In genomic region chr3L:20140589-20141207, dm6 we compare ENCODE assay signal across 1 fruit fly cellular context.
TF ChIP-seq lines count a peak whose summit lies in the region.

TSS of gene CG7328 (minus strand) at chr3L:20140607.

TF ChIP-seq in whole organism, embryonic, 481 proteins besides CTCF, POLR2A, EP300 and RAD21 (continued from another document and continues in another):
- TF ChIP-seq schlank (tag; optimal IDR thresholded peaks at IDR 0.05; lab: Kevin White, UChicago) (peak; percentile 56), CG4360 (GFP tag; IDR thresholded peaks at IDR 0.05; lab: Robert Waterston, UW) (no peak), CG31441 (GFP tag; IDR thresholded peaks at IDR 0.05; lab: Robert Waterston, UW) (no peak), CG10979 (tag; optimal IDR thresholded peaks at IDR 0.05; lab: Kevin White, UChicago) (no peak), CG4617 (GFP tag; optimal IDR thresholded peaks at IDR 0.05; lab: Kevin White, UChicago; ENCODE audit: borderline replicate concordance) (no peak), CG12155 (GFP tag; optimal IDR thresholded peaks at IDR 0.05; lab: Kevin White, UChicago) (no peak), chn (GFP tag; optimal IDR thresholded peaks at IDR 0.05; lab: Kevin White, UChicago) (no peak), az2 (GFP tag; optimal IDR thresholded peaks at IDR 0.05; lab: Kevin White, UChicago) (peak; percentile 41), CG12236 (GFP tag; optimal IDR thresholded peaks at IDR 0.05; lab: Kevin White, UChicago) (peak; percentile 7), CG3163 (GFP tag; optimal IDR thresholded peaks at IDR 0.05; lab: Kevin White, UChicago) (no peak), chm (GFP tag; IDR thresholded peaks at IDR 0.05; lab: Robert Waterston, UW) (no peak), H15 (GFP tag; IDR thresholded peaks at IDR 0.05; lab: Robert Waterston, UW) (no peak), luna (GFP tag; optimal IDR thresholded peaks at IDR 0.05; lab: Kevin White, UChicago) (no peak), CG10462 (GFP tag; optimal IDR thresholded peaks at IDR 0.05; lab: Kevin White, UChicago) (no peak), Deaf1 (tag; optimal IDR thresholded peaks at IDR 0.05; lab: Kevin White, UChicago) (no peak), grau (tag; optimal IDR thresholded peaks at IDR 0.05; lab: Kevin White, UChicago) (peak; percentile 98), CG9932 (GFP tag; IDR thresholded peaks at IDR 0.05; lab: Robert Waterston, UW) (peak; percentile 75), sna (GFP tag; IDR thresholded peaks at IDR 0.05; lab: Robert Waterston, UW; ENCODE audit: partially characterized antibody) (no peak), zfh2 (GFP tag; optimal IDR thresholded peaks at IDR 0.05; lab: Kevin White, UChicago) (peak; percentile 39), HLH3B (GFP tag; IDR thresholded peaks at IDR 0.05; lab: Robert Waterston, UW) (peak; percentile 6; the same call in 1 of the 2 replicates), CG3847 (GFP tag; IDR thresholded peaks at IDR 0.05; lab: Robert Waterston, UW) (peak; percentile 54), NC2β (GFP tag; optimal IDR thresholded peaks at IDR 0.05; lab: Kevin White, UChicago) (no peak), HmgZ (tag; optimal IDR thresholded peaks at IDR 0.05; lab: Kevin White, UChicago) (peak; percentile 64), Dbx (GFP tag; IDR thresholded peaks at IDR 0.05; lab: Robert Waterston, UW) (0 out of 3 replicates have a peak, but pooled peaks have one; percentile 8), sug (tag; optimal IDR thresholded peaks at IDR 0.05; lab: Kevin White, UChicago) (no peak), CG13287 (GFP tag; IDR thresholded peaks at IDR 0.05; lab: Robert Waterston, UW; ENCODE audit: partially characterized antibody) (no peak), CG11696 (GFP tag; IDR thresholded peaks at IDR 0.05; lab: Robert Waterston, UW) (no peak), sob (GFP tag; IDR thresholded peaks at IDR 0.05; lab: Robert Waterston, UW) (peak; percentile 52), abd-A (tag; optimal IDR thresholded peaks at IDR 0.05; lab: Kevin White, UChicago) (no peak), ERR (GFP tag; optimal IDR thresholded peaks at IDR 0.05; lab: Kevin White, UChicago) (no peak), gce (GFP tag; IDR thresholded peaks at IDR 0.05; lab: Robert Waterston, UW) (peak; percentile 11; the same call in 1 of the 3 replicates), CG18619 (GFP tag; optimal IDR thresholded peaks at IDR 0.05; lab: Kevin White, UChicago) (peak; percentile 55), unpg (GFP tag; optimal IDR thresholded peaks at IDR 0.05; lab: Kevin White, UChicago) (no peak), CG32767 (GFP tag; IDR thresholded peaks at IDR 0.05; lab: Robert Waterston, UW) (peak; percentile 39; the same call in 1 of the 2 replicates), stc (GFP tag; IDR thresholded peaks at IDR 0.05; lab: Robert Waterston, UW) (no peak), CG17912 (GFP tag; optimal IDR thresholded peaks at IDR 0.05; lab: Kevin White, UChicago) (peak; percentile 53), CG2116 (GFP tag; optimal IDR thresholded peaks at IDR 0.05; lab: Kevin White, UChicago) (peak; percentile 3), hth (optimal IDR thresholded peaks at IDR 0.05; lab: Kevin White, UChicago) (no peak), dan (GFP tag; IDR thresholded peaks at IDR 0.05; lab: Robert Waterston, UW) (no peak), sima (GFP tag; optimal IDR thresholded peaks at IDR 0.05; lab: Kevin White, UChicago) (no peak), B-H1 (GFP tag; IDR thresholded peaks at IDR 0.05; lab: Robert Waterston, UW) (no peak), bbx (GFP tag; IDR thresholded peaks at IDR 0.05; lab: Robert Waterston, UW; ENCODE audit: partially characterized antibody) (no peak), Awh (GFP tag; IDR thresholded peaks at IDR 0.05; lab: Robert Waterston, UW) (no peak), psq (GFP tag; optimal IDR thresholded peaks at IDR 0.05; lab: Kevin White, UChicago) (no peak), zfh1 (GFP tag; IDR thresholded peaks at IDR 0.05; lab: Robert Waterston, UW) (no peak), Dip3 (GFP tag; optimal IDR thresholded peaks at IDR 0.05; lab: Kevin White, UChicago) (peak; percentile 63), NK7.1 (GFP tag; optimal IDR thresholded peaks at IDR 0.05; lab: Kevin White, UChicago) (no peak), CG18599 (GFP tag; optimal IDR thresholded peaks at IDR 0.05; lab: Kevin White, UChicago) (peak; percentile 66), dysf (GFP tag; IDR thresholded peaks at IDR 0.05; lab: Robert Waterston, UW) (peak; percentile 56; the same call in 2 of the 3 replicates), tio (GFP tag; optimal IDR thresholded peaks at IDR 0.05; lab: Kevin White, UChicago) (no peak), fd3F (GFP tag; optimal IDR thresholded peaks at IDR 0.05; lab: Kevin White, UChicago) (peak; percentile 71), otp (GFP tag; IDR thresholded peaks at IDR 0.05; lab: Robert Waterston, UW) (0 out of 3 replicates have a peak, but pooled peaks have one; percentile 25), CG8089 (GFP tag; optimal IDR thresholded peaks at IDR 0.05; lab: Kevin White, UChicago) (no peak), CG2678 (tag; optimal IDR thresholded peaks at IDR 0.05; lab: Kevin White, UChicago) (no peak), crc (GFP tag; optimal IDR thresholded peaks at IDR 0.05; lab: Kevin White, UChicago) (peak; percentile 6), Aef1 (GFP tag; IDR thresholded peaks at IDR 0.05; lab: Robert Waterston, UW) (no peak; the same call in 2 of the 3 replicates), nmo (GFP tag; optimal IDR thresholded peaks at IDR 0.05; lab: Kevin White, UChicago) (peak; percentile 65), BtbVII (GFP tag; optimal IDR thresholded peaks at IDR 0.05; lab: Kevin White, UChicago) (no peak), CG7839 (tag; optimal IDR thresholded peaks at IDR 0.05; lab: Kevin White, UChicago) (no peak), CG11456 (GFP tag; IDR thresholded peaks at IDR 0.05; lab: Robert Waterston, UW) (0 out of 3 replicates have a peak, but pooled peaks have one; percentile 54), grn (GFP tag; optimal IDR thresholded peaks at IDR 0.05; lab: Kevin White, UChicago) (peak; percentile 78), Rfx (GFP tag; IDR thresholded peaks at IDR 0.05; lab: Robert Waterston, UW) (peak; percentile 71), pum (GFP tag; optimal IDR thresholded peaks at IDR 0.05; lab: Kevin White, UChicago) (no peak), CG14667 (GFP tag; IDR thresholded peaks at IDR 0.05; lab: Robert Waterston, UW) (0 out of 2 replicates have a peak, but pooled peaks have one; percentile 9), Xrp1 (GFP tag; IDR thresholded peaks at IDR 0.05; lab: Robert Waterston, UW) (peak; percentile 35; the same call in 1 of the 2 replicates), ara (GFP tag; IDR thresholded peaks at IDR 0.05; lab: Robert Waterston, UW) (no peak), CG17612 (GFP tag; IDR thresholded peaks at IDR 0.05; lab: Robert Waterston, UW) (no peak), CG14014 (GFP tag; IDR thresholded peaks at IDR 0.05; lab: Robert Waterston, UW) (peak; percentile 64; the same call in 1 of the 2 replicates), NfI (GFP tag; optimal IDR thresholded peaks at IDR 0.05; lab: Kevin White, UChicago) (peak; percentile 53), lab (GFP tag; optimal IDR thresholded peaks at IDR 0.05; lab: Kevin White, UChicago) (no peak), vfl (GFP tag; optimal IDR thresholded peaks at IDR 0.05; lab: Kevin White, UChicago) (no peak), zf30C (GFP tag; optimal IDR thresholded peaks at IDR 0.05; lab: Kevin White, UChicago) (no peak), CG13894 (tag; optimal IDR thresholded peaks at IDR 0.05; lab: Kevin White, UChicago) (no peak), Mes4 (GFP tag; optimal IDR thresholded peaks at IDR 0.05; lab: Kevin White, UChicago) (peak; percentile 21), D19A (tag; optimal IDR thresholded peaks at IDR 0.05; lab: Kevin White, UChicago) (no peak), CrebB (tag; optimal IDR thresholded peaks at IDR 0.05; lab: Kevin White, UChicago) (peak; percentile 34), Chrac-16 (GFP tag; optimal IDR thresholded peaks at IDR 0.05; lab: Kevin White, UChicago) (peak; percentile 56), CG10654 (GFP tag; optimal IDR thresholded peaks at IDR 0.05; lab: Kevin White, UChicago) (peak; percentile 8), lov (optimal IDR thresholded peaks at IDR 0.05; lab: Kevin White, UChicago) (no peak), lov (GFP tag; IDR thresholded peaks at IDR 0.05; lab: Robert Waterston, UW) (no peak), klu (GFP tag; IDR thresholded peaks at IDR 0.05; lab: Robert Waterston, UW) (no peak), CG34376 (GFP tag; optimal IDR thresholded peaks at IDR 0.05; lab: Kevin White, UChicago) (peak; percentile 22), Ets97D (GFP tag; optimal IDR thresholded peaks at IDR 0.05; lab: Kevin White, UChicago) (peak; percentile 14), Eip74EF (GFP tag; optimal IDR thresholded peaks at IDR 0.05; lab: Kevin White, UChicago) (no peak), CG5953 (GFP tag; IDR thresholded peaks at IDR 0.05; lab: Robert Waterston, UW) (no peak), MTF-1 (GFP tag; optimal IDR thresholded peaks at IDR 0.05; lab: Kevin White, UChicago; ENCODE audit: borderline replicate concordance) (no peak), Side (GFP tag; optimal IDR thresholded peaks at IDR 0.05; lab: Kevin White, UChicago) (peak; percentile 3), gem (tag; optimal IDR thresholded peaks at IDR 0.05; lab: Kevin White, UChicago) (no peak), gro (GFP tag; optimal IDR thresholded peaks at IDR 0.05; lab: Kevin White, UChicago) (no peak), CG13775 (GFP tag; optimal IDR thresholded peaks at IDR 0.05; lab: Kevin White, UChicago) (peak; percentile 43), lola (GFP tag; optimal IDR thresholded peaks at IDR 0.05; lab: Kevin White, UChicago) (no peak), cwo (GFP tag; optimal IDR thresholded peaks at IDR 0.05; lab: Kevin White, UChicago) (peak; percentile 8), CG17829 (tag; optimal IDR thresholded peaks at IDR 0.05; lab: Kevin White, UChicago) (no peak), CG12219 (GFP tag; optimal IDR thresholded peaks at IDR 0.05; lab: Kevin White, UChicago) (peak; percentile 53), CG2889 (GFP tag; IDR thresholded peaks at IDR 0.05; lab: Robert Waterston, UW) (no peak), Asciz (GFP tag; optimal IDR thresholded peaks at IDR 0.05; lab: Kevin White, UChicago) (no peak), CG7372 (GFP tag; IDR thresholded peaks at IDR 0.05; lab: Robert Waterston, UW) (no peak), CG10366 (GFP tag; IDR thresholded peaks at IDR 0.05; lab: Robert Waterston, UW) (peak; percentile 58), CG30020 (tag; optimal IDR thresholded peaks at IDR 0.05; lab: Kevin White, UChicago) (no peak), unc-4 (GFP tag; IDR thresholded peaks at IDR 0.05; lab: Robert Waterston, UW; ENCODE audit: partially characterized antibody) (no peak), bsh (GFP tag; optimal IDR thresholded peaks at IDR 0.05; lab: Kevin White, UChicago) (no peak), E2f1 (GFP tag; IDR thresholded peaks at IDR 0.05; lab: Robert Waterston, UW) (peak; percentile 27; the same call in 1 of the 2 replicates), CG42726 (GFP tag; IDR thresholded peaks at IDR 0.05; lab: Robert Waterston, UW; ENCODE audit: partially characterized antibody) (no peak), ac (GFP tag; optimal IDR thresholded peaks at IDR 0.05; lab: Kevin White, UChicago) (no peak), CG4820 (GFP tag; optimal IDR thresholded peaks at IDR 0.05; lab: Kevin White, UChicago) (no peak), tin (GFP tag; optimal IDR thresholded peaks at IDR 0.05; lab: Kevin White, UChicago) (no peak), row (GFP tag; IDR thresholded peaks at IDR 0.05; lab: Robert Waterston, UW) (peak; percentile 97), Sry-δ (GFP tag; optimal IDR thresholded peaks at IDR 0.05; lab: Kevin White, UChicago) (no peak), ems (GFP tag; optimal IDR thresholded peaks at IDR 0.05; lab: Kevin White, UChicago) (peak; percentile 49), Meics (GFP tag; optimal IDR thresholded peaks at IDR 0.05; lab: Kevin White, UChicago) (peak; percentile 57), oc (tag; optimal IDR thresholded peaks at IDR 0.05; lab: Kevin White, UChicago) (no peak), Lhr (GFP tag; optimal IDR thresholded peaks at IDR 0.05; lab: Kevin White, UChicago) (no peak), Lim3 (GFP tag; IDR thresholded peaks at IDR 0.05; lab: Robert Waterston, UW) (no peak), run (tag; optimal IDR thresholded peaks at IDR 0.05; lab: Kevin White, UChicago) (peak; percentile 6), Xbp1 (GFP tag; optimal IDR thresholded peaks at IDR 0.05; lab: Kevin White, UChicago) (peak; percentile 52), CG31388 (GFP tag; optimal IDR thresholded peaks at IDR 0.05; lab: Kevin White, UChicago) (no peak), pnt (GFP tag; optimal IDR thresholded peaks at IDR 0.05; lab: Kevin White, UChicago) (no peak), Sox102F (GFP tag; optimal IDR thresholded peaks at IDR 0.05; lab: Kevin White, UChicago) (peak; percentile 57), gsb (GFP tag; IDR thresholded peaks at IDR 0.05; lab: Robert Waterston, UW) (no peak), CG2129 (GFP tag; IDR thresholded peaks at IDR 0.05; lab: Robert Waterston, UW; ENCODE audit: partially characterized antibody) (no peak), Hsf (GFP tag; optimal IDR thresholded peaks at IDR 0.05; lab: Kevin White, UChicago) (peak; percentile 67), CG6813 (GFP tag; optimal IDR thresholded peaks at IDR 0.05; lab: Kevin White, UChicago) (peak; percentile 9), CG31224 (GFP tag; IDR thresholded peaks at IDR 0.05; lab: Robert Waterston, UW) (no peak), CG15514 (GFP tag; optimal IDR thresholded peaks at IDR 0.05; lab: Kevin White, UChicago) (peak; percentile 7), Adf1 (GFP tag; IDR thresholded peaks at IDR 0.05; lab: Robert Waterston, UW) (peak; percentile 33; the same call in 1 of the 2 replicates), ATbp (GFP tag; optimal IDR thresholded peaks at IDR 0.05; lab: Kevin White, UChicago) (peak; percentile 32), CG7357 (GFP tag; IDR thresholded peaks at IDR 0.05; lab: Robert Waterston, UW) (peak; percentile 36; the same call in 1 of the 3 replicates), Camta (GFP tag; optimal IDR thresholded peaks at IDR 0.05; lab: Kevin White, UChicago) (peak; percentile 4), CG8478 (optimal IDR thresholded peaks at IDR 0.05; lab: Kevin White, UChicago) (no peak), HLHmδ (GFP tag; optimal IDR thresholded peaks at IDR 0.05; lab: Kevin White, UChicago) (no peak), CG1529 (GFP tag; optimal IDR thresholded peaks at IDR 0.05; lab: Kevin White, UChicago) (no peak), CG2712 (tag; optimal IDR thresholded peaks at IDR 0.05; lab: Kevin White, UChicago) (no peak), sqz (GFP tag; optimal IDR thresholded peaks at IDR 0.05; lab: Kevin White, UChicago) (no peak), CG10543 (GFP tag; optimal IDR thresholded peaks at IDR 0.05; lab: Kevin White, UChicago) (no peak)
